Worm (Caenorhabditis elegans) whole organism, L4/young adult: Measurements from ENCODE around the gene pxn-1.

Experiments
- W03F9.2 ChIP-seq: fragments of 150-350 bp; optimal IDR thresholded peaks from 2 replicates; lab custom pipeline; 2014; ENCODE audit warnings: missing biosample characterization, missing genetic modification characterization
- dao-5 ChIP-seq: sonication (generic microtip); optimal IDR thresholded peaks from 2 replicates; lab custom pipeline; 2016; ENCODE audit warnings: missing genotype, missing genetic modification characterization, moderate library complexity, missing compliant biosample characterization
- him-1 ChIP-seq: sonication (generic microtip); optimal IDR thresholded peaks from 2 replicates; lab custom pipeline; 2016; ENCODE audit warnings: missing genotype, missing genetic modification reagents, missing genetic modification characterization, missing compliant biosample characterization

DNA sequence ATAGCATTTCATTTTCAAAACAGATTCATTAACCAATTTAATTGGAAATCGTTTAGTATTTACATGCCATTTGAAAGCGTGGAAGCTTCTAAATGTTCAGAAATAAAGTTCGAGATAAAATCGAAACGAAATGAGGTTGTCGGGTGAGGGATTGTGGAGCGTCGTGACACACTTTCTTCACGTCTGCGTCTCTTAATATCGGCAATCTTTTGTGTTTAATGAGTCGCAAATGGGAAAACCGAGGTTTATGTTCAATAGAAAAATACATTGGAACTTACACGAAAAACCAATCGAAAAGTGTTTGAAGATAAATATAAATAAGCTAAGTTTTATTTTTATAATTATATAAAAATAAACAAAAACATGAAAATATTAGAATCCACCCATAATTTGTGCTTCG, 33.9 kb upstream of the pxn-1 start:
- TF ChIP-seq W03F9.2 (tag; lab: Kevin White, UChicago) (no peak), dao-5 (tag; lab: Kevin White, UChicago) (no peak), him-1 (no peak)
